Worm (Caenorhabditis elegans): ENCODE data around the gene ZK228.4.

The ZK228.4 gene

ce11 chrV:18504610-18505009, 42.0 kb downstream of the ZK228.4 start:
- no peak for TF ChIP-seq sea-1 (GFP tag; conservative IDR thresholded peaks at IDR 0.05)
- no peak for TF ChIP-seq hmbx-1 (tag; optimal IDR thresholded peaks at IDR 0.05)
- TF ChIP-seq hmg-4 (GFP tag; optimal IDR thresholded peaks at IDR 0.05): no peak
- TF ChIP-seq tbx-37 (GFP tag; conservative IDR thresholded peaks at IDR 0.05): no peak
- TF ChIP-seq flt-1 (GFP tag; IDR thresholded peaks at IDR 0.05): no peak
- TF ChIP-seq hnd-1 (tag; optimal IDR thresholded peaks at IDR 0.05): no peak
- no peak for TF ChIP-seq tra-4 (tag; optimal IDR thresholded peaks at IDR 0.05)

ce11 chrV:18506772-18507171, 44.2 kb downstream of the ZK228.4 start:
- TF ChIP-seq ceh-13 (GFP tag; optimal IDR thresholded peaks at IDR 0.05) (peak; percentile 4), hmbx-1 (tag; optimal IDR thresholded peaks at IDR 0.05) (no peak)

ce11 chrV:18508564-18508963, 46.0 kb downstream of the ZK228.4 start, which contains the start of gene Y51A2D.1:
TSS of gene Y51A2D.1 (plus strand) at chrV:18508864.
- TF ChIP-seq ets-7 (tag; optimal IDR thresholded peaks at IDR 0.05): no peak
- no peak for TF ChIP-seq F13C5.2 (tag; optimal IDR thresholded peaks at IDR 0.05)
- TF ChIP-seq tbx-11 (GFP tag; IDR thresholded peaks at IDR 0.05): no peak
- TF ChIP-seq ceh-36 (tag; optimal IDR thresholded peaks at IDR 0.05): no peak
- no peak for TF ChIP-seq hmbx-1 (tag; optimal IDR thresholded peaks at IDR 0.05)

- TF ChIP-seq hmg-4 (GFP tag; optimal IDR thresholded peaks at IDR 0.05) (no peak), F13C5.2 (tag; optimal IDR thresholded peaks at IDR 0.05) (no peak), sea-1 (GFP tag; conservative IDR thresholded peaks at IDR 0.05) (no peak), ama-1 (optimal IDR thresholded peaks at IDR 0.05) (no peak), aly-1 (tag; optimal IDR thresholded peaks at IDR 0.05) (no peak), tra-4 (tag; optimal IDR thresholded peaks at IDR 0.05) (no peak), hnd-1 (tag; optimal IDR thresholded peaks at IDR 0.05) (no peak), ets-7 (tag; optimal IDR thresholded peaks at IDR 0.05) (no peak), scrt-1 (GFP tag; IDR thresholded peaks at IDR 0.05) (no peak), ceh-36 (tag; optimal IDR thresholded peaks at IDR 0.05) (no peak), tbx-11 (GFP tag; IDR thresholded peaks at IDR 0.05) (no peak), hmbx-1 (tag; optimal IDR thresholded peaks at IDR 0.05) (no peak), flt-1 (GFP tag; IDR thresholded peaks at IDR 0.05) (no peak), ceh-13 (GFP tag; optimal IDR thresholded peaks at IDR 0.05) (no peak), B0310.2 (tag; optimal IDR thresholded peaks at IDR 0.05) (no peak), pes-1 (GFP tag; IDR thresholded peaks at IDR 0.05) (no peak), tbx-37 (GFP tag; conservative IDR thresholded peaks at IDR 0.05) (no peak)
Observed at ce11 chrV:18511847-18512246, 49.3 kb downstream of the ZK228.4 start.
